Worm (Caenorhabditis elegans) whole organism, L3 larva: ENCODE data around the gene Y43F8B.23.

Experiments used
- ZK546.5 ChIP-seq: sonication (generic microtip); optimal IDR thresholded peaks from 2 replicates; lab custom pipeline; 2017; ENCODE audit warnings: missing biosample characterization, missing genetic modification characterization
- aly-2 ChIP-seq: fragments of 150-350 bp; optimal IDR thresholded peaks from 2 replicates; lab custom pipeline; 2014; ENCODE audit warnings: missing biosample characterization, missing genetic modification characterization
- ama-1 ChIP-seq: fragments of 150-350 bp; optimal IDR thresholded peaks from 2 replicates; lab custom pipeline; 2018
- ceh-16 ChIP-seq: sonication (generic microtip); optimal IDR thresholded peaks from 2 replicates; lab custom pipeline; 2017; ENCODE audit warnings: missing biosample characterization, missing genetic modification characterization
- ceh-28 ChIP-seq: fragments of 150-350 bp; optimal IDR thresholded peaks from 2 replicates; lab custom pipeline; 2014; ENCODE audit warnings: missing biosample characterization, missing genetic modification reagents, missing genetic modification characterization
- ceh-82 ChIP-seq: fragments of 150-350 bp; optimal IDR thresholded peaks from 2 replicates; lab custom pipeline; 2014; ENCODE audit warnings: missing biosample characterization, missing genetic modification characterization
- daf-12 ChIP-seq: fragments of 150-350 bp; optimal IDR thresholded peaks from 2 replicates; lab custom pipeline; 2014; ENCODE audit warnings: missing biosample characterization, missing genetic modification reagents, missing genetic modification characterization
- elt-1 ChIP-seq: fragments of 150-350 bp; optimal IDR thresholded peaks from 2 replicates; lab custom pipeline; 2014; ENCODE audit warnings: missing biosample characterization, missing genetic modification characterization
- elt-2 ChIP-seq: sonication (generic microtip); optimal IDR thresholded peaks from 2 replicates; lab custom pipeline; 2016; ENCODE audit warnings: missing genetic modification reagents, mild to moderate bottlenecking, missing genetic modification characterization, missing compliant biosample characterization
- elt-3 ChIP-seq, 3 experiments: fragments of 150-350 bp in 1 of 3; sonication (generic microtip) in 2 of 3; optimal IDR thresholded peaks; 2 replicates in 2 of 3; 4 replicates in 1 of 3; lab custom pipeline; 2014 to 2017; ENCODE audit warnings: missing biosample characterization in 3 of 3, missing genetic modification characterization in 3 of 3
- eor-1 ChIP-seq, 2 experiments: fragments of 150-350 bp; optimal IDR thresholded peaks; 2 replicates each; lab custom pipeline; 2014 to 2018; ENCODE audit warnings: missing biosample characterization in 2 of 2, missing genetic modification characterization in 2 of 2
- fkh-10 ChIP-seq: sonication (generic microtip); optimal IDR thresholded peaks from 2 replicates; lab custom pipeline; 2017; ENCODE audit warnings: missing biosample characterization, missing genetic modification reagents, missing genetic modification characterization
- fos-1 ChIP-seq: fragments of 150-350 bp; optimal IDR thresholded peaks from 2 replicates; lab custom pipeline; 2014; ENCODE audit warnings: missing biosample characterization, missing genetic modification characterization
- hmg-11 ChIP-seq: sonication (generic microtip); optimal IDR thresholded peaks from 2 replicates; lab custom pipeline; 2016; ENCODE audit warnings: missing genetic modification characterization, missing compliant biosample characterization
- lin-15B ChIP-seq: fragments of 150-350 bp; optimal IDR thresholded peaks from 2 replicates; lab custom pipeline; 2014; ENCODE audit warnings: missing biosample characterization, missing genetic modification characterization
- lin-39 ChIP-seq: fragments of 150-350 bp; optimal IDR thresholded peaks from 2 replicates; lab custom pipeline; 2018; ENCODE audit warnings: missing biosample characterization, missing genetic modification reagents, missing genetic modification characterization
- lsy-12 ChIP-seq: sonication (generic microtip); optimal IDR thresholded peaks from 2 replicates; lab custom pipeline; 2016; ENCODE audit warnings: mild to moderate bottlenecking, missing genetic modification characterization, missing compliant biosample characterization
- mdl-1 ChIP-seq: fragments of 150-350 bp; optimal IDR thresholded peaks from 2 replicates; lab custom pipeline; 2014; ENCODE audit warnings: missing biosample characterization, missing genetic modification characterization
- mml-1 ChIP-seq: fragments of 150-350 bp; sonication (generic microtip); optimal IDR thresholded peaks from 3 replicates; lab custom pipeline; 2014; ENCODE audit warnings: missing biosample characterization, missing genetic modification characterization
- nhr-11 ChIP-seq: fragments of 150-350 bp; optimal IDR thresholded peaks from 2 replicates; lab custom pipeline; 2014; ENCODE audit warnings: missing biosample characterization, missing genetic modification characterization
- nhr-23 ChIP-seq: fragments of 150-350 bp; optimal IDR thresholded peaks from 2 replicates; lab custom pipeline; 2014; ENCODE audit warnings: missing biosample characterization, missing genetic modification reagents, missing genetic modification characterization
- nhr-25 ChIP-seq: sonication (generic microtip); optimal IDR thresholded peaks from 2 replicates; lab custom pipeline; 2017; ENCODE audit warnings: missing biosample characterization, missing genetic modification characterization
- nhr-28 ChIP-seq: fragments of 150-350 bp; optimal IDR thresholded peaks from 2 replicates; lab custom pipeline; 2014; ENCODE audit warnings: missing biosample characterization, missing genetic modification characterization
- nhr-43 ChIP-seq: sonication (generic microtip); optimal IDR thresholded peaks from 2 replicates; lab custom pipeline; 2016; ENCODE audit warnings: mild to moderate bottlenecking, missing genetic modification characterization, missing compliant biosample characterization; ENCODE audit not compliant: poor library complexity, severe bottlenecking
- nhr-76 ChIP-seq: fragments of 150-350 bp; sonication (generic microtip); optimal IDR thresholded peaks from 5 replicates; lab custom pipeline; 2014; ENCODE audit warnings: missing biosample characterization, missing genetic modification characterization
- nhr-77 ChIP-seq: fragments of 150-350 bp; optimal IDR thresholded peaks from 2 replicates; lab custom pipeline; 2014; ENCODE audit warnings: missing biosample characterization, missing genetic modification characterization
- pha-4 ChIP-seq: fragments of 150-350 bp; optimal IDR thresholded peaks from 2 replicates; lab custom pipeline; 2014; ENCODE audit warnings: missing biosample characterization, missing genetic modification reagents, missing genetic modification characterization
- pqm-1 ChIP-seq: fragments of 150-350 bp; optimal IDR thresholded peaks from 2 replicates; lab custom pipeline; 2017; ENCODE audit warnings: missing biosample characterization, missing genetic modification characterization, inconsistent platforms
- skn-1 ChIP-seq: fragments of 150-350 bp; optimal IDR thresholded peaks from 2 replicates; lab custom pipeline; 2014; ENCODE audit warnings: missing biosample characterization, missing genetic modification characterization
- snpc-4 ChIP-seq: fragments of 150-350 bp; optimal IDR thresholded peaks from 2 replicates; lab custom pipeline; 2014; ENCODE audit warnings: missing biosample characterization, missing genetic modification characterization
- tbx-2 ChIP-seq: sonication (generic microtip); optimal IDR thresholded peaks from 2 replicates; lab custom pipeline; 2016; ENCODE audit warnings: mild to moderate bottlenecking, missing genetic modification characterization, missing compliant biosample characterization
- unc-39 ChIP-seq: sonication (generic microtip); optimal IDR thresholded peaks from 4 replicates; lab custom pipeline; 2017; ENCODE audit warnings: missing biosample characterization, missing genetic modification characterization
- unc-62 ChIP-seq: fragments of 150-350 bp; sonication (generic microtip); optimal IDR thresholded peaks from 4 replicates; lab custom pipeline; 2014; ENCODE audit warnings: missing biosample characterization, missing genetic modification reagents, missing genetic modification characterization
- zag-1 ChIP-seq: fragments of 150-350 bp; optimal IDR thresholded peaks from 2 replicates; lab custom pipeline; 2014; ENCODE audit warnings: missing biosample characterization, missing genetic modification characterization
- ztf-4 ChIP-seq: fragments of 150-350 bp; optimal IDR thresholded peaks from 2 replicates; lab custom pipeline; 2014; ENCODE audit warnings: missing biosample characterization, missing genetic modification characterization

The Y43F8B.23 gene

DNA sequence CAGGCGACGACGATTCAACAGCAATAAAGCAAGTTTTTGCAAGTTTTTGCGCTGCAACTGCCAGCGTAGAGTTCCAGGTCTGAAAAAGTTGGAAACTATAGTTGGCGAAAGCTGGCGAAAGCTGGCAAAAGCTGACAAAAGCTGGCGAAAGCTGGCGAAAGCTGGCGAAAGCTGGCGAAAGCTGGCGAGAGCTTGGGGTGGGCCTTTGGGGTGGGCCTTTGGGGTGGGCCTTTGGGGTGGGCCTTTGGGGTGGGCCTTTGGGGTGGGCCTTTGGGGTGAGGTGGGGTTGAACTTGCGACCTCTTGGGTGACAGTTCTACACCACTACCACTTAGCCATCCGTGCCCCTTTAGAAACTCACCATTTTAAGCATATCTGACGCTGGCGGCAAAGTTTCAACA, 27.7 kb upstream of the Y43F8B.23 start:
- no peak for TF ChIP-seq fkh-10 (GFP tag; lab: Kevin White, UChicago)

DNA sequence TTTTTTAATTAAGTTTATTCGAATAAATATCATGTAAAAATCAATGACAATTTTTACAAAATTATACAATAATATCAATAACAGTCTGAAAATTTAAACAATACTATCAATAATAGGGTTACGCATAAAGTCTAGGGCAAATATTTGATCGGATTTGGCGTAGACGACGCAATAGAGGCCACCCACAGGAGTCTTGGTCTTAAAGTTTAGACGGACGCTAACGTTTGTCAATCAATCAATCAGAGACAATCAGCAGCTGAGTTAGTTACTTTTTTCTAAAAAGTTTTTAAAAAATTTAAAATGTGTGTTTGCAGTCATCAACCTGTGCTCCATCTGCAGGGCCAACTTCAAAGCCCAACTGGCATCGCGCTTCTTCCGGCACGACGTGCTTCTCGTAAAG, 23.9 kb upstream of the Y43F8B.23 start, which contains the start of gene Y43F8B.29:
TSS of gene Y43F8B.29 (plus strand) at position 301 of the 400 bp plus-strand sequence.
- TF ChIP-seq ztf-4 (tag; lab: Kevin White, UChicago) = no peak
- no peak for TF ChIP-seq fos-1 (tag; lab: Kevin White, UChicago)
- no peak for TF ChIP-seq nhr-23 (tag; lab: Kevin White, UChicago)
- no peak for TF ChIP-seq skn-1
- TF ChIP-seq mml-1 (tag; lab: Kevin White, UChicago) = no peak
- no peak for TF ChIP-seq nhr-76
- TF ChIP-seq zag-1 (tag; lab: Kevin White, UChicago) = no peak
- TF ChIP-seq unc-62 (GFP tag; lab: Kevin White, UChicago) = no peak
- TF ChIP-seq tbx-2 (tag; lab: Kevin White, UChicago) = no peak
- TF ChIP-seq nhr-25 (tag; lab: Kevin White, UChicago) = no peak
- TF ChIP-seq ceh-28 (tag; lab: Kevin White, UChicago) = no peak
- TF ChIP-seq nhr-43 = no peak
- TF ChIP-seq pha-4 (tag; lab: Kevin White, UChicago) = no peak
- no peak for TF ChIP-seq elt-1
- no peak for TF ChIP-seq eor-1 (tag; optimal IDR thresholded peaks at IDR 0.05; lab: Kevin White, UChicago)
- TF ChIP-seq fkh-10 (GFP tag; lab: Kevin White, UChicago) = no peak
- TF ChIP-seq snpc-4 (tag; lab: Kevin White, UChicago) = no peak

- TF ChIP-seq pha-4 (tag; lab: Kevin White, UChicago) = no peak
Observed at ce11 chrV:19490461-19490860, 23.0 kb upstream of the Y43F8B.23 start, which contains the start of gene Y43F8B.7. Gene Y43F8B.7, plus strand, starts transcription at chrV:19490761.

DNA sequence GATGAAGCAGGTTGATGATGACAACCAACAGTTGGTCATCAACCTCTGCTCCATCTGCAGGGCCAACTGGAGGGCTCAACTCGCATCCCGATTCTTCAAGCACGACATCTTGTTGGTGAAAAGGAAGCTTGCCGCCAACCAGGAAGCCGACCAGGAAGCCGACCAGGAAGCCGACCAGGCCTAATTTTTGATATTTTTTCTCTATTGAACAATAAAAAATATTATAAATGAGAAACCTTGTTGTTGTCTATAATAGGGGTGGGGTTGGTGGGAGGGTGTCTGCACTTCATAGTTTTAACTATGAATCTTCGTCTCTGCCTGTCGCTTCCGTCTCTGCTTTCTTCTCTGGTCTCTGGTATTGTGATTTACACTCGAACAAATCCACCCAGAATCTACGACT, 18.2 kb upstream of the Y43F8B.23 start, which contains the start of gene Y43F8B.18:
TSS of gene Y43F8B.18 (plus strand) at position 301 of the 400 bp plus-strand sequence.
- TF ChIP-seq lsy-12 (tag; lab: Kevin White, UChicago) = no peak
- no peak for TF ChIP-seq nhr-11
- TF ChIP-seq daf-12 (tag; lab: Kevin White, UChicago) = no peak
- TF ChIP-seq ZK546.5 (tag; lab: Kevin White, UChicago) = no peak
- no peak for TF ChIP-seq elt-2 (tag; lab: Kevin White, UChicago)
- TF ChIP-seq lin-39 = no peak
- no peak for TF ChIP-seq ama-1 (lab: Kevin White, UChicago)
- no peak for TF ChIP-seq pqm-1 (tag; lab: Kevin White, UChicago)
- TF ChIP-seq mdl-1 = no peak

- TF ChIP-seq elt-1 = no peak
- no peak for TF ChIP-seq nhr-43
- no peak for TF ChIP-seq tbx-2 (tag; lab: Kevin White, UChicago)
- TF ChIP-seq ztf-4 (tag; lab: Kevin White, UChicago) = no peak
Observed at ce11 chrV:19485261-19485660, 17.8 kb upstream of the Y43F8B.23 start, which contains the start of gene Y43F8B.28. Gene Y43F8B.28, plus strand, starts transcription at chrV:19485319.

DNA sequence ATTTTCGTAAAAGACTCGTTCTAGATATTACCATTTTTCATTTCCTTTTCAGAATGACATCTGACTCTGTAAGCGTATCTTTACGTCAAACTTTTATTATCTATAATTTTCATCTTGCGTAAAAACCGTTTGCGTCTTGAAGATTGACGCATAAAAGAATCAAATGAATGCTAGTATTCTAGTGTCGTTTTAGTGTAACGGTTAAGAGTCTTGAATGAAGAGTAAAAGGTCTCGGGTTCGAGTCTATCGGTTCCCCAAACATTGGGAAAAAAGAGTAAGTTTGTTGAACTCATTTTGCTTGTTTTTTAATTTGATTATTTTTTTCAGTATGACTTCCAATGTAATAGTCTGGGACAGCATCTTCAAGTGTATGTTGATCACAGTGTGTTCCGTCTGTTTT, 17.1 kb upstream of the Y43F8B.23 start, which contains the start of gene Y43F8B.17:
TSS of gene Y43F8B.17 (plus strand) at position 215 of the 400 bp plus-strand sequence.
- TF ChIP-seq elt-1 (no peak), ceh-82 (tag; lab: Kevin White, UChicago) (no peak), ama-1 (lab: Kevin White, UChicago) (no peak), skn-1 (no peak), elt-3 (tag; optimal IDR thresholded peaks at IDR 0.05; lab: Kevin White, UChicago) (no peak), nhr-25 (tag; lab: Kevin White, UChicago) (no peak), unc-62 (GFP tag; lab: Kevin White, UChicago) (no peak), zag-1 (tag; lab: Kevin White, UChicago) (no peak), nhr-28 (tag; lab: Kevin White, UChicago) (no peak), nhr-77 (tag; lab: Kevin White, UChicago) (no peak), ztf-4 (tag; lab: Kevin White, UChicago) (no peak), unc-39 (tag; lab: Kevin White, UChicago) (no peak), aly-2 (tag; lab: Kevin White, UChicago) (no peak), ceh-16 (no peak), hmg-11 (tag; lab: Kevin White, UChicago) (no peak), mml-1 (tag; lab: Kevin White, UChicago) (no peak), lin-15B (no peak)
